Worm (Caenorhabditis elegans) whole organism, L2 larva: ENCODE data around the gene F14B8.6.

Experiments
- F13H6.1 ChIP-seq: sonication (generic microtip); optimal IDR thresholded peaks from 2 replicates; lab custom pipeline; 2016; ENCODE audit warnings: missing genetic modification characterization, missing compliant biosample characterization
- alr-1 ChIP-seq: fragments of 150-350 bp; optimal IDR thresholded peaks from 2 replicates; lab custom pipeline; 2014; ENCODE audit warnings: missing biosample characterization, missing genetic modification characterization
- aly-2 ChIP-seq: fragments of 150-350 bp; optimal IDR thresholded peaks from 2 replicates; lab custom pipeline; 2014; ENCODE audit warnings: missing biosample characterization, missing genetic modification characterization
- ceh-82 ChIP-seq: fragments of 150-350 bp; optimal IDR thresholded peaks from 2 replicates; lab custom pipeline; 2014; ENCODE audit warnings: missing biosample characterization, missing genetic modification characterization
- elt-1 ChIP-seq: fragments of 150-350 bp; optimal IDR thresholded peaks from 2 replicates; lab custom pipeline; 2014; ENCODE audit warnings: missing biosample characterization, missing genetic modification characterization
- lin-11 ChIP-seq: fragments of 150-350 bp; sonication (generic microtip); optimal IDR thresholded peaks from 2 replicates; lab custom pipeline; 2014; ENCODE audit warnings: missing biosample characterization, missing genetic modification characterization, inconsistent platforms, mixed read lengths
- nhr-237 ChIP-seq: fragments of 150-350 bp; optimal IDR thresholded peaks from 2 replicates; lab custom pipeline; 2014; ENCODE audit warnings: missing biosample characterization, missing genetic modification characterization
- sem-4 ChIP-seq: fragments of 150-350 bp; optimal IDR thresholded peaks from 2 replicates; lab custom pipeline; 2014; ENCODE audit warnings: missing biosample characterization, missing genetic modification reagents, missing genetic modification characterization
- skn-1 ChIP-seq: sonication (generic microtip); optimal IDR thresholded peaks from 2 replicates; lab custom pipeline; 2017; ENCODE audit warnings: missing biosample characterization, missing genetic modification characterization
- snpc-4 ChIP-seq: fragments of 150-350 bp; optimal IDR thresholded peaks from 2 replicates; lab custom pipeline; 2014; ENCODE audit warnings: missing biosample characterization, missing genetic modification characterization
- unc-39 ChIP-seq: fragments of 150-350 bp; optimal IDR thresholded peaks from 2 replicates; lab custom pipeline; 2014; ENCODE audit warnings: missing biosample characterization, missing genetic modification characterization
- unc-55 ChIP-seq: fragments of 150-350 bp; sonication (generic microtip); optimal IDR thresholded peaks from 3 replicates; lab custom pipeline; 2014; ENCODE audit warnings: missing biosample characterization, missing genetic modification reagents, missing genetic modification characterization

DNA sequence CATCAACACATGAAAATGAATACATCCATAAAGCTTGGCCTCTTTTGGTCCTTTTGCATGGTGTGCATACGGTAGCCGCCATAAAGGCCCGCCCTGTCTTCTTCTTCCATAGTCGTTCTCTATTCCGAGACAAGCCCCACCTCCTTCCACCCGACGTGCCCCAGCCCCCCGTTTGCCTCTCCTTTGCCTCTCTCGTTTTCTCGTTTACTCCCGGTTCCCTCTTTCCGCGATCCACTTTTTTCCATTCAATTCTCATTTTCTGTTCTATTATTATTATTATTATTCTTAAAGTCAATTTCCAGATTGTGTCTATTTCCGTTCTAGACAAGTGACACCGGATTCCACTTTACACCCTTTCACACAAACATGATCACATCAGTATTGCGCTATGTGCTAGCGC lies 42.9 kb downstream of the F14B8.6 start, which contains the start of gene unc-6:
- no peak for TF ChIP-seq sem-4 (tag; lab: Kevin White, UChicago)
- TF ChIP-seq elt-1 (tag; lab: Kevin White, UChicago), result no peak
- no peak for TF ChIP-seq unc-55 (GFP tag; lab: Kevin White, UChicago)
- no peak for TF ChIP-seq lin-11 (tag; lab: Kevin White, UChicago)
- TF ChIP-seq unc-39 (tag; lab: Kevin White, UChicago), result no peak
- no peak for TF ChIP-seq ceh-82 (tag; lab: Kevin White, UChicago)
- no peak for TF ChIP-seq aly-2 (tag; lab: Kevin White, UChicago)
- no peak for TF ChIP-seq snpc-4
- TF ChIP-seq nhr-237 (tag; lab: Kevin White, UChicago), result no peak
- TF ChIP-seq skn-1 (tag; lab: Kevin White, UChicago), result no peak
- no peak for TF ChIP-seq alr-1
- no peak for TF ChIP-seq F13H6.1 (tag; lab: Kevin White, UChicago)
